Fruit fly (Drosophila melanogaster): ENCODE data around the gene CG10375.

The CG10375 gene

dm6 chr3R:23722680-23723372, 44.7 kb upstream of the CG10375 start, which contains the start of gene CG10365 (continued):
- peak; percentile 85 for TF ChIP-seq Oli (tag; optimal IDR thresholded peaks at IDR 0.05)
- TF ChIP-seq corto (GFP tag; optimal IDR thresholded peaks at IDR 0.05) = peak; percentile 33
- TF ChIP-seq CG6254 (GFP tag; optimal IDR thresholded peaks at IDR 0.05) = peak; percentile 52
- peak; percentile 76 for TF ChIP-seq odd (GFP tag; optimal IDR thresholded peaks at IDR 0.05)
- TF ChIP-seq mld (GFP tag; IDR thresholded peaks at IDR 0.05; ENCODE audit: partially characterized antibody) = no peak
- TF ChIP-seq CG31224 (GFP tag; IDR thresholded peaks at IDR 0.05) = no peak
- peak; percentile 59 for TF ChIP-seq zf30C (GFP tag; optimal IDR thresholded peaks at IDR 0.05)
- TF ChIP-seq CG10321 (GFP tag; IDR thresholded peaks at IDR 0.05) = peak; percentile 32; the same call in 1 of the 2 replicates
- no peak for TF ChIP-seq CG17186 (GFP tag; optimal IDR thresholded peaks at IDR 0.05)
- peak; percentile 86 for TF ChIP-seq CG13894 (tag; optimal IDR thresholded peaks at IDR 0.05)
- peak; percentile 71 for TF ChIP-seq CG13775 (GFP tag; optimal IDR thresholded peaks at IDR 0.05)
- peak; percentile 62; the same call in 2 of the 3 replicates for TF ChIP-seq C15 (GFP tag; IDR thresholded peaks at IDR 0.05)
- TF ChIP-seq bsh (GFP tag; optimal IDR thresholded peaks at IDR 0.05) = peak; percentile 16 to 77
- TF ChIP-seq CG13424 (tag; optimal IDR thresholded peaks at IDR 0.05) = peak; percentile 92
- TF ChIP-seq Fer1 (GFP tag; optimal IDR thresholded peaks at IDR 0.05) = peak; percentile 89
- peak; percentile 75 for TF ChIP-seq CG1602 (GFP tag; optimal IDR thresholded peaks at IDR 0.05)
- peak; percentile 90 for TF ChIP-seq CG11695 (GFP tag; IDR thresholded peaks at IDR 0.05)
- TF ChIP-seq CG11398 (GFP tag; optimal IDR thresholded peaks at IDR 0.05) = no peak
- TF ChIP-seq CG12104 (GFP tag; optimal IDR thresholded peaks at IDR 0.05) = peak; percentile 74
- peak; percentile 55 for TF ChIP-seq CG10462 (GFP tag; optimal IDR thresholded peaks at IDR 0.05)
- TF ChIP-seq Drgx (GFP tag; IDR thresholded peaks at IDR 0.05) = peak; percentile 85
- TF ChIP-seq Gsc (GFP tag; IDR thresholded peaks at IDR 0.05) = no peak
- peak; percentile 96 for TF ChIP-seq CG7556 (GFP tag; optimal IDR thresholded peaks at IDR 0.05)
- peak; percentile 56; the same call in 1 of the 2 replicates for TF ChIP-seq E2f2 (GFP tag; IDR thresholded peaks at IDR 0.05)
- TF ChIP-seq cg (GFP tag; optimal IDR thresholded peaks at IDR 0.05) = no peak
- no peak for TF ChIP-seq mam (GFP tag; optimal IDR thresholded peaks at IDR 0.05)
- peak; percentile 58 for TF ChIP-seq CG18476 (GFP tag; optimal IDR thresholded peaks at IDR 0.05)
- no peak for TF ChIP-seq crc (GFP tag; optimal IDR thresholded peaks at IDR 0.05)
- peak; percentile 35; the same call in 1 of the 2 replicates for TF ChIP-seq MBD-R2 (GFP tag; IDR thresholded peaks at IDR 0.05)
- peak; percentile 23 for TF ChIP-seq cato (GFP tag; optimal IDR thresholded peaks at IDR 0.05; ENCODE audit: borderline replicate concordance)
- TF ChIP-seq CG3995 (GFP tag; optimal IDR thresholded peaks at IDR 0.05) = no peak
- TF ChIP-seq tx (GFP tag; optimal IDR thresholded peaks at IDR 0.05) = no peak
- peak; percentile 67 for TF ChIP-seq seq (GFP tag; IDR thresholded peaks at IDR 0.05)
- TF ChIP-seq CG4707 (GFP tag; optimal IDR thresholded peaks at IDR 0.05) = no peak
- peak; percentile 57 for TF ChIP-seq slou (GFP tag; optimal IDR thresholded peaks at IDR 0.05)
- peak; percentile 61 for TF ChIP-seq D19B (GFP tag; optimal IDR thresholded peaks at IDR 0.05)
- TF ChIP-seq ind (GFP tag; optimal IDR thresholded peaks at IDR 0.05) = peak; percentile 81
- peak; percentile 94 for TF ChIP-seq CG10147 (GFP tag; optimal IDR thresholded peaks at IDR 0.05)
- TF ChIP-seq NfI (GFP tag; optimal IDR thresholded peaks at IDR 0.05) = peak; percentile 52
- no peak for TF ChIP-seq emc (GFP tag; optimal IDR thresholded peaks at IDR 0.05)
- peak; percentile 79 for TF ChIP-seq oc (tag; optimal IDR thresholded peaks at IDR 0.05)
- TF ChIP-seq phol (tag; optimal IDR thresholded peaks at IDR 0.05) = peak; percentile 89
- peak; percentile 12; the same call in 1 of the 2 replicates for TF ChIP-seq rib (GFP tag; IDR thresholded peaks at IDR 0.05)
- peak; percentile 70 for TF ChIP-seq CG15601 (tag; optimal IDR thresholded peaks at IDR 0.05)
- no peak for TF ChIP-seq pan (optimal IDR thresholded peaks at IDR 0.05)
- peak in 1 of 2 experiments; percentile 93 for TF ChIP-seq pan (GFP tag; optimal IDR thresholded peaks at IDR 0.05 in 1 of 2, IDR thresholded peaks at IDR 0.05 in 1 of 2)
- TF ChIP-seq Usf (GFP tag; optimal IDR thresholded peaks at IDR 0.05) = peak; percentile 25
- TF ChIP-seq Ets97D (GFP tag; optimal IDR thresholded peaks at IDR 0.05) = no peak
- peak; percentile 68 for TF ChIP-seq CG12942 (GFP tag; optimal IDR thresholded peaks at IDR 0.05)

Measured in whole organism, embryonic.